Worm (Caenorhabditis elegans) whole organism, midembryonic: Measurements from ENCODE around the gene sahd-1.

Experiments used
- T22C8.4 ChIP-seq: fragments of 200-800 bp; sonication (Bioruptor generic); IDR thresholded peaks from 2 replicates; pipeline ENCODE4 v1.3.6; 2022; ENCODE audit warnings: missing genetic modification characterization, missing compliant biosample characterization
- ref-1 ChIP-seq: fragments of 200-800 bp; sonication (Bioruptor generic); conservative IDR thresholded peaks from 2 replicates; pipeline ENCODE4 v1.3.6; 2022; ENCODE audit warnings: missing genetic modification reagents, missing genetic modification characterization, missing compliant biosample characterization
- tab-1 ChIP-seq: fragments of 200-800 bp; sonication (Bioruptor generic); IDR thresholded peaks from 2 replicates; pipeline ENCODE4 v1.3.6; 2022; ENCODE audit warnings: missing genetic modification characterization, missing compliant biosample characterization
- ztf-29 ChIP-seq: fragments of 200-800 bp; sonication (Bioruptor generic); IDR thresholded peaks from 2 replicates; pipeline ENCODE4 v1.3.6; 2022; ENCODE audit warnings: missing genetic modification reagents, missing genetic modification characterization, missing compliant biosample characterization

ce11 chrII:5554788-5555187 lies 40.0 kb upstream of the sahd-1 start:
- no peak for TF ChIP-seq T22C8.4 (GFP tag; lab: Robert Waterston, UW)
- no peak for TF ChIP-seq tab-1
- TF ChIP-seq ztf-29 = no peak
- TF ChIP-seq ref-1 = no peak
